Fruit fly (Drosophila melanogaster) whole organism, prepupa: ENCODE data around the gene FRG1.

Source experiments
- CG10669 ChIP-seq: fragments of 200-800 bp; sonication (Bioruptor generic); optimal IDR thresholded peaks from 3 replicates; lab custom pipeline; 2018; ENCODE audit warnings: missing biosample characterization, mild to moderate bottlenecking, missing genetic modification characterization, moderate library complexity
- CG6163 ChIP-seq: fragments of 200-800 bp; sonication (Bioruptor generic); IDR thresholded peaks from 3 replicates; pipeline ENCODE4 v1.3.6; 2022; ENCODE audit warnings: missing biosample characterization, missing genetic modification characterization
- CG6808 ChIP-seq: fragments of 200-800 bp; sonication (Bioruptor generic); optimal IDR thresholded peaks from 3 replicates; lab custom pipeline; 2017; ENCODE audit warnings: missing biosample characterization, missing genetic modification characterization, mild to moderate bottlenecking, moderate library complexity, missing genetic modification reagents
- Eip93F ChIP-seq: fragments of 200-800 bp; sonication (Bioruptor generic); optimal IDR thresholded peaks from 2 replicates; lab custom pipeline; 2016; ENCODE audit warnings: missing biosample characterization, mild to moderate bottlenecking, missing genetic modification characterization
- Ets96B ChIP-seq: fragments of 200-800 bp; optimal IDR thresholded peaks from 2 replicates; lab custom pipeline; 2019; ENCODE audit warnings: missing biosample characterization, mild to moderate bottlenecking, missing genetic modification characterization, moderate library complexity
- dac ChIP-seq: fragments of 200-800 bp; sonication (Bioruptor generic); optimal IDR thresholded peaks from 2 replicates; lab custom pipeline; 2017; ENCODE audit warnings: missing biosample characterization, mild to moderate bottlenecking, missing genetic modification characterization
- fkh ChIP-seq: fragments of 200-800 bp; sonication (Bioruptor generic); optimal IDR thresholded peaks from 3 replicates; lab custom pipeline; 2017; ENCODE audit warnings: missing biosample characterization, mild to moderate bottlenecking, missing genetic modification characterization, moderate library complexity
- ss ChIP-seq, 2 experiments: fragments of 200-800 bp; sonication (Bioruptor generic); optimal IDR thresholded peaks; 2 replicates in 1 of 2; 3 replicates in 1 of 2; lab custom pipeline; 2017 to 2018; ENCODE audit warnings: mild to moderate bottlenecking in 2 of 2, missing biosample characterization in 2 of 2, missing genetic modification characterization in 2 of 2, moderate library complexity in 1 of 2
- vri ChIP-seq: fragments of 200-800 bp; sonication (Bioruptor generic); optimal IDR thresholded peaks from 3 replicates; lab custom pipeline; 2016; ENCODE audit warnings: missing biosample characterization, mild to moderate bottlenecking, missing genetic modification characterization

dm6 chr3L:20313469-20313868 is 16.7 kb upstream of the FRG1 start, which contains the start of gene alphaSnap:
- TF ChIP-seq CG10669 (no peak), CG6163 (GFP tag; lab: Robert Waterston, UW) (no peak), CG6808 (GFP tag; lab: Kevin White, UChicago) (no peak), dac (GFP tag; lab: Kevin White, UChicago) (no peak), vri (no peak), Eip93F (no peak), ss (GFP tag; optimal IDR thresholded peaks at IDR 0.05; lab: Kevin White, UChicago) (peak in 1 of 2 experiments; percentile 5), fkh (peak; percentile 56), Ets96B (no peak)
